Fruit fly (Drosophila melanogaster) whole organism, prepupa: ENCODE measurements around the gene CG13069.

Experiments
- Blimp-1 ChIP-seq: fragments of 200-800 bp; sonication (Bioruptor generic); optimal IDR thresholded peaks from 3 replicates; lab custom pipeline; 2017; ENCODE audit warnings: missing biosample characterization, missing genetic modification characterization, mild to moderate bottlenecking, moderate library complexity, missing genetic modification reagents
- CG10631 ChIP-seq: fragments of 200-800 bp; sonication (Bioruptor generic); optimal IDR thresholded peaks from 2 replicates; lab custom pipeline; 2016; ENCODE audit warnings: missing biosample characterization, missing genetic modification characterization
- CG10669 ChIP-seq: fragments of 200-800 bp; sonication (Bioruptor generic); optimal IDR thresholded peaks from 3 replicates; lab custom pipeline; 2018; ENCODE audit warnings: missing biosample characterization, mild to moderate bottlenecking, missing genetic modification characterization, moderate library complexity
- CG11294 ChIP-seq: fragments of 200-800 bp; sonication (Bioruptor generic); IDR thresholded peaks from 2 replicates; pipeline ENCODE4 v1.3.6; 2022; ENCODE audit warnings: missing biosample characterization, missing genetic modification characterization
- CG11902 ChIP-seq: fragments of 200-800 bp; sonication (Bioruptor generic); optimal IDR thresholded peaks from 3 replicates; lab custom pipeline; 2016; ENCODE audit warnings: missing biosample characterization, missing genetic modification characterization
- CG15336 ChIP-seq: fragments of 200-800 bp; sonication (Bioruptor generic); IDR thresholded peaks from 2 replicates; pipeline ENCODE4 v1.3.6; 2022; ENCODE audit warnings: missing biosample characterization, missing genetic modification characterization
- CG1621 ChIP-seq: fragments of 200-800 bp; sonication (Bioruptor generic); optimal IDR thresholded peaks from 3 replicates; lab custom pipeline; 2018; ENCODE audit warnings: missing biosample characterization, mild to moderate bottlenecking, missing genetic modification characterization
- CG16779 ChIP-seq: fragments of 200-800 bp; sonication (Bioruptor generic); optimal IDR thresholded peaks from 3 replicates; lab custom pipeline; 2017; ENCODE audit warnings: missing biosample characterization, mild to moderate bottlenecking, missing genetic modification characterization
- CG3032 ChIP-seq: fragments of 200-800 bp; optimal IDR thresholded peaks from 2 replicates; lab custom pipeline; 2019; ENCODE audit warnings: missing biosample characterization, mild to moderate bottlenecking, missing genetic modification characterization, moderate library complexity
- CG3919 ChIP-seq: fragments of 200-800 bp; sonication (Bioruptor generic); optimal IDR thresholded peaks from 3 replicates; lab custom pipeline; 2016; ENCODE audit warnings: missing biosample characterization, missing genetic modification characterization
- CG6163 ChIP-seq: fragments of 200-800 bp; sonication (Bioruptor generic); IDR thresholded peaks from 3 replicates; pipeline ENCODE4 v1.3.6; 2022; ENCODE audit warnings: missing biosample characterization, missing genetic modification characterization
- CG6792 ChIP-seq: fragments of 200-800 bp; sonication (Bioruptor generic); optimal IDR thresholded peaks from 3 replicates; lab custom pipeline; 2016; ENCODE audit warnings: missing biosample characterization, missing genetic modification characterization
- CG6854 ChIP-seq: fragments of 200-800 bp; sonication (Bioruptor generic); optimal IDR thresholded peaks from 2 replicates; lab custom pipeline; 2017; ENCODE audit warnings: missing biosample characterization, mild to moderate bottlenecking, missing genetic modification characterization
- CG7368 ChIP-seq: fragments of 200-800 bp; sonication (Bioruptor generic); optimal IDR thresholded peaks from 3 replicates; lab custom pipeline; 2016; ENCODE audit warnings: missing biosample characterization, missing genetic modification characterization
- CG8119 ChIP-seq: fragments of 200-800 bp; sonication (Bioruptor generic); IDR thresholded peaks from 3 replicates; pipeline ENCODE4 v1.3.6; 2022; ENCODE audit warnings: missing biosample characterization, missing genetic modification characterization
- CG8632 ChIP-seq: fragments of 200-800 bp; sonication (Bioruptor generic); optimal IDR thresholded peaks from 3 replicates; lab custom pipeline; 2016; ENCODE audit warnings: missing biosample characterization, missing genetic modification characterization
- CG9139 ChIP-seq: fragments of 200-800 bp; sonication (Bioruptor generic); optimal IDR thresholded peaks from 3 replicates; lab custom pipeline; 2017; ENCODE audit warnings: missing biosample characterization, mild to moderate bottlenecking, missing genetic modification characterization
- Eip75B ChIP-seq: fragments of 200-800 bp; sonication (Bioruptor generic); optimal IDR thresholded peaks from 3 replicates; lab custom pipeline; 2016; ENCODE audit warnings: missing biosample characterization, missing genetic modification characterization
- Eip78C ChIP-seq: fragments of 200-800 bp; sonication (Bioruptor generic); peaks from one replicate; lab custom pipeline; 2016; ENCODE audit warnings: missing biosample characterization, missing genetic modification characterization
- Eip93F ChIP-seq: fragments of 200-800 bp; sonication (Bioruptor generic); optimal IDR thresholded peaks from 2 replicates; lab custom pipeline; 2016; ENCODE audit warnings: missing biosample characterization, mild to moderate bottlenecking, missing genetic modification characterization
- Ets21C ChIP-seq: fragments of 200-800 bp; sonication (Bioruptor generic); optimal IDR thresholded peaks from 3 replicates; lab custom pipeline; 2016; ENCODE audit warnings: missing biosample characterization, missing genetic modification characterization
- Ets96B ChIP-seq: fragments of 200-800 bp; optimal IDR thresholded peaks from 2 replicates; lab custom pipeline; 2019; ENCODE audit warnings: missing biosample characterization, mild to moderate bottlenecking, missing genetic modification characterization, moderate library complexity
- Gug ChIP-seq: fragments of 200-800 bp; sonication (Bioruptor generic); IDR thresholded peaks from 2 replicates; pipeline ENCODE4 v1.3.6; 2022; ENCODE audit warnings: missing biosample characterization, missing genetic modification characterization
- Hr38 ChIP-seq: sonication (Bioruptor generic); optimal IDR thresholded peaks from 2 replicates; lab custom pipeline; 2016; ENCODE audit warnings: missing biosample characterization, missing genetic modification characterization
- Hr39 ChIP-seq: fragments of 200-800 bp; sonication (Bioruptor generic); optimal IDR thresholded peaks from 2 replicates; lab custom pipeline; 2016; ENCODE audit warnings: missing biosample characterization, missing genetic modification characterization
- Lpt ChIP-seq: fragments of 200-800 bp; sonication (Bioruptor generic); optimal IDR thresholded peaks from 3 replicates; lab custom pipeline; 2016; ENCODE audit warnings: missing biosample characterization, missing genetic modification characterization
- Met ChIP-seq: fragments of 200-800 bp; sonication (Bioruptor generic); optimal IDR thresholded peaks from 3 replicates; lab custom pipeline; 2016; ENCODE audit warnings: missing biosample characterization, missing genetic modification characterization
- OdsH ChIP-seq: fragments of 200-800 bp; sonication (Bioruptor generic); optimal IDR thresholded peaks from 3 replicates; lab custom pipeline; 2016; ENCODE audit warnings: missing biosample characterization, missing genetic modification characterization
- Smox ChIP-seq: fragments of 200-800 bp; sonication (Bioruptor generic); optimal IDR thresholded peaks from 3 replicates; lab custom pipeline; 2016; ENCODE audit warnings: missing biosample characterization, missing genetic modification characterization
- Sox102F ChIP-seq: fragments of 200-800 bp; sonication (Bioruptor generic); optimal IDR thresholded peaks from 2 replicates; lab custom pipeline; 2016; ENCODE audit warnings: missing biosample characterization, mild to moderate bottlenecking, missing genetic modification characterization
- Sox14 ChIP-seq: fragments of 200-800 bp; sonication (Bioruptor generic); optimal IDR thresholded peaks from 3 replicates; lab custom pipeline; 2016; ENCODE audit warnings: missing biosample characterization, missing genetic modification characterization
- Sox15 ChIP-seq: fragments of 200-800 bp; sonication (Bioruptor generic); optimal IDR thresholded peaks from 3 replicates; lab custom pipeline; 2016; ENCODE audit warnings: missing biosample characterization, missing genetic modification characterization
- cyc ChIP-seq: fragments of 200-800 bp; sonication (Bioruptor generic); optimal IDR thresholded peaks from 3 replicates; lab custom pipeline; 2016; ENCODE audit warnings: missing biosample characterization, missing genetic modification characterization
- dac ChIP-seq: fragments of 200-800 bp; sonication (Bioruptor generic); optimal IDR thresholded peaks from 2 replicates; lab custom pipeline; 2017; ENCODE audit warnings: missing biosample characterization, mild to moderate bottlenecking, missing genetic modification characterization
- dsx ChIP-seq: fragments of 200-800 bp; optimal IDR thresholded peaks from 3 replicates; lab custom pipeline; 2019; ENCODE audit warnings: missing biosample characterization, mild to moderate bottlenecking, missing genetic modification characterization, moderate library complexity; ENCODE audit not compliant: poor library complexity, severe bottlenecking
- eg ChIP-seq: fragments of 200-800 bp; sonication (Bioruptor generic); IDR thresholded peaks from 3 replicates; pipeline ENCODE4 v1.3.6; 2022; ENCODE audit warnings: missing biosample characterization, missing genetic modification characterization
- fd59A ChIP-seq: fragments of 200-800 bp; sonication (Bioruptor generic); optimal IDR thresholded peaks from 2 replicates; lab custom pipeline; 2017; ENCODE audit warnings: missing biosample characterization, mild to moderate bottlenecking, missing genetic modification characterization, missing genetic modification reagents
- fkh ChIP-seq: fragments of 200-800 bp; sonication (Bioruptor generic); optimal IDR thresholded peaks from 3 replicates; lab custom pipeline; 2017; ENCODE audit warnings: missing biosample characterization, mild to moderate bottlenecking, missing genetic modification characterization, moderate library complexity
- net ChIP-seq: fragments of 200-800 bp; sonication (Bioruptor generic); optimal IDR thresholded peaks from 3 replicates; lab custom pipeline; 2016; ENCODE audit warnings: missing biosample characterization, missing genetic modification characterization
- pdm3 ChIP-seq: fragments of 200-800 bp; sonication (Bioruptor generic); optimal IDR thresholded peaks from 3 replicates; lab custom pipeline; 2016; ENCODE audit warnings: missing biosample characterization, missing genetic modification characterization
- spab ChIP-seq: fragments of 200-800 bp; sonication (Bioruptor generic); optimal IDR thresholded peaks from 2 replicates; lab custom pipeline; 2017; ENCODE audit warnings: missing biosample characterization, mild to moderate bottlenecking, missing genetic modification characterization, missing genetic modification reagents
- svp ChIP-seq: fragments of 200-800 bp; sonication (Bioruptor generic); peaks from one replicate; lab custom pipeline; 2016; ENCODE audit warnings: missing biosample characterization, missing genetic modification characterization

CG13069 gene

DNA sequence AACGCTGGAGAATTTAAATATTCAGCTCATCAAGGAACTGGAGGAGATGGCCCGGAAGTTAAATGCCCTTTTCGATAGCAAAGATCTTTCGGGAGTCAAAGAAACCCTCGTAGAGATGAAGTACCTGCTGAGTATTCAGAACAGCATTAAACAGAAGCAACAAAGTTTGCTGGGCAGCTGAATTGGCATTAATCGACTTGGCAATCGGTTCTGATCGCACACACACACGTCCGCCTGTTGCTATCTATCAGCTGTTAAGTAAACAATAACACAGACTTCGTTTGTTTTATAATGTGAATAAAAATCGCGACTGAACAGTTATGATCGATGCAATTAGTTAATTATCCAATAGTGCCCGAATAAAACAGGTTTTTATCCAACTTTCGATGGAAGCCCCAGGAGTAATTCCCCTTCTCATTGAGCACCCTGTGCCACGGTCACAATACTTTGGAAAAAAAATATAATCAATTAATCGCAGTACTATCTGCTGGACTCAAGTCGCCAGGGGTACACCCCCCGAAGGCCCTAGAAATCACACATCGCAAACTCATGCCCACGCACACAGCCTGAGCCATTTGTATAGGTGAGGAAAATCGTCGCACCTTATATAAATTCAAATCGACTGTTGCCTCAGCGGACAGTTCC is 31.2 kb upstream of the CG13069 start (continued):
- no peak for TF ChIP-seq CG11902 (GFP tag; lab: Kevin White, UChicago)
- no peak for TF ChIP-seq Blimp-1 (GFP tag; lab: Kevin White, UChicago)

DNA sequence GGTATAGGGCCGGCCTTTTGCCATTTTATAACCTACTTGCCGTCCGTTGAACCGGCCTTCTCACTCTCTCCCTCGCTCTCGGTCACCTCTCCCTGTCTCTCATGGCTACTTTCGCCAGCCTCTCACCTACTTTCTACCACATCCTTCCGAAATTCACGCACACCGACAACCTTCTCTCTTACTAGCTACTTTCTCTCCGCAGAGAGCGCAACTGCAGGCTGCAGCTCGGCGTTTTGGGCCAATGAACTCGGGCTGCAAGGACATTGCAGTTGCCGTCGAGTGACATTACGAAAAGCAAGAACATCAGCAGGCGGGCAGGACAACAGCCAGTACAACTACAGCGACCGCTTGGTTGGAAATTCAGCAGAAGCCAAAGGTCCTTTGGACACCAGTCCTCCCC is 23.9 kb upstream of the CG13069 start:
- TF ChIP-seq Sox14 (GFP tag; lab: Kevin White, UChicago) (no peak), CG9139 (no peak), Ets21C (GFP tag; lab: Kevin White, UChicago) (no peak), CG10631 (GFP tag; lab: Kevin White, UChicago) (no peak), CG6163 (GFP tag; lab: Robert Waterston, UW) (no peak), CG3919 (GFP tag; lab: Kevin White, UChicago) (no peak), Eip93F (no peak), Hr38 (GFP tag; lab: Kevin White, UChicago) (no peak), CG8632 (GFP tag; lab: Kevin White, UChicago) (no peak), fd59A (GFP tag; lab: Kevin White, UChicago) (no peak), spab (no peak), CG1621 (no peak)

DNA sequence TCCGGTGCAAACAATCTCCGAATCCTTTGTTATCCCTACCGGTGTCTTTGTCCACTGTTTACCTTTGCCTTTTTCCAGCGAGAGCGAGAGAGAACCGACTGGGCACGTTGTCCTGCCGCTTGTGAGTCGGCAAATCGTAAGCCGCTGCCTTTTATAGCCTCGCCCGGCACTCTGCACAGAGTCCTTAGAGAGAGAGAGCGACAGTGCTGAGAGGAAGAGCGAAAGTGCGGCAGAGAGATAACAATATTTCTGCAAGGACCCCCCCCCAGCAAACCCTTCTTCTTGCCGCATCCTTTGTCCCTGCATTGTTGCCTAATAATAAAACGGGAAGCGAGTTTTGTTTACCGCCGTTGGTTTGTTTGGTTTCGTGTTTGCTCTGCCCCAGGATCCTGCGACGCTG is 12.9 kb upstream of the CG13069 start, which contains the start of gene CG13055:
Gene CG13055 (minus strand): TSS at position 101 of the 400 bp plus-strand sequence.
- no peak for TF ChIP-seq Gug (GFP tag; lab: Robert Waterston, UW)
- TF ChIP-seq Hr39 (GFP tag; lab: Kevin White, UChicago): no peak
- no peak for TF ChIP-seq Met (GFP tag; lab: Kevin White, UChicago)
- TF ChIP-seq Ets96B: no peak
- no peak for TF ChIP-seq CG15336
- no peak for TF ChIP-seq CG3032
- TF ChIP-seq Blimp-1 (GFP tag; lab: Kevin White, UChicago): no peak

DNA sequence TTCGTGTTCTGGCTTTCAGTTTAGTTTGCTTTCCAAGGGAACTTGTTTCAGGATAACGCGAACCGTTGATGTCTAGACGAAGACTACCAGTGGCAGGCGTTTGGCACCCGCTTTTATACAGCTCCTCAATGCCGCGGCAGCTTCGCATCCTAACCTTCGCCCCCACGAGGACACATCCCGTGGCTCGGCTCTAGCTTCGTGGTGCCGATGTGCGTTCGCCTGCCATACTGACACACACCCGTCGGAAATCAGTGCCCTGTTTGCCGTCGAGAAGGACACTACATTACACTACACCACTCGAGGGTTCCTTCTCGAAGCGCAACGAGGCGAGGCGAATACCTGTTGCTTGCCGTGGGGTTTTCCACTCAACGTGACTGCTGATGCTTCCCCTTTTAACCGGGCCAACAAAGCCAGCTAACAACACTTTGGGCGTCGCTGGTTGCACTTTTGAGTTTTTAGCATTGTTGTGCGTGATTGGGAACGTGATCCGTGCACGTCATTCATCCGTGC is 8.0 kb upstream of the CG13069 start, which contains the start of gene CG13054:
Gene CG13054 (minus strand): TSS at position 74 of the 510 bp plus-strand sequence.
- TF ChIP-seq CG3032: no peak
- no peak for TF ChIP-seq svp
- TF ChIP-seq dsx (GFP tag; lab: Kevin White, UChicago): no peak
- no peak for TF ChIP-seq Blimp-1 (GFP tag; lab: Kevin White, UChicago)
- TF ChIP-seq eg (GFP tag; lab: Robert Waterston, UW): no peak
- no peak for TF ChIP-seq Met (GFP tag; lab: Kevin White, UChicago)
- TF ChIP-seq Sox15 (GFP tag; lab: Kevin White, UChicago): no peak
- TF ChIP-seq CG8119: no peak
- no peak for TF ChIP-seq CG6163 (GFP tag; lab: Robert Waterston, UW)
- TF ChIP-seq Lpt (GFP tag; lab: Kevin White, UChicago): no peak
- no peak for TF ChIP-seq CG11294 (GFP tag; lab: Robert Waterston, UW)
- no peak for TF ChIP-seq CG7368 (GFP tag; lab: Kevin White, UChicago)
- no peak for TF ChIP-seq fkh
- TF ChIP-seq CG6854 (GFP tag; lab: Kevin White, UChicago): no peak
- TF ChIP-seq Sox102F: no peak
- TF ChIP-seq Smox: no peak
- TF ChIP-seq fd59A (GFP tag; lab: Kevin White, UChicago): no peak
- TF ChIP-seq Ets21C (GFP tag; lab: Kevin White, UChicago): no peak
- TF ChIP-seq Ets96B: no peak
- no peak for TF ChIP-seq pdm3 (GFP tag; lab: Kevin White, UChicago)

DNA sequence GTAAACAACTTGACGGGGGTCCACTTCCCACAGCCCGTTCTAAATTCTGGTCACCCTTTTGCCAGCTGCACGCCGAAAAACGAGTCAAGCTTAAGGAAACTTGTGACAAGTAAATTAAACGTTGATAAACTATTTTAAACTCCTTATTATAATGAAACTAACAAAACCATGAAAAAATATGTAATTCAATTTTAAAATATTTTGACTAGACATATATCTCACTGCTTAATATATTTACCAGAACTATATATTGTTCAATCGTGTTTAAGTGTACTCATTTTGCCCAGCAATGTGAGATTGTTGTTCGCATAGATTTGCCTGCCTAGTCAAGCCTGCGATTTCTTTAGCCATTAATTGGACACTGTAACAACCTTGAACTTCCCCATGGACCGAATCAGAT is 5.6 kb upstream of the CG13069 start, which contains the start of gene CG13053:
Gene CG13053 (minus strand): TSS at position 171 of the 400 bp plus-strand sequence.
- TF ChIP-seq CG6792 (GFP tag; lab: Kevin White, UChicago): no peak
- TF ChIP-seq eg (GFP tag; lab: Robert Waterston, UW): no peak
- TF ChIP-seq OdsH (GFP tag; lab: Kevin White, UChicago): peak; percentile 8
- TF ChIP-seq Eip78C (GFP tag; lab: Kevin White, UChicago): peak; percentile 89
- no peak for TF ChIP-seq dac (GFP tag; lab: Kevin White, UChicago)
- TF ChIP-seq CG10631 (GFP tag; lab: Kevin White, UChicago): peak; percentile 64
- no peak for TF ChIP-seq CG6854 (GFP tag; lab: Kevin White, UChicago)
- TF ChIP-seq net (GFP tag; lab: Kevin White, UChicago): no peak
- TF ChIP-seq CG9139: peak; percentile 6
- peak; percentile 58 for TF ChIP-seq Eip75B (GFP tag; lab: Kevin White, UChicago)
- TF ChIP-seq Ets21C (GFP tag; lab: Kevin White, UChicago): no peak
- no peak for TF ChIP-seq CG11902 (GFP tag; lab: Kevin White, UChicago)
- TF ChIP-seq cyc (GFP tag; lab: Kevin White, UChicago): no peak
- TF ChIP-seq svp: no peak
- peak; percentile 82 for TF ChIP-seq Ets96B
- TF ChIP-seq Blimp-1 (GFP tag; lab: Kevin White, UChicago): no peak
- TF ChIP-seq CG3032: peak; percentile 74
- TF ChIP-seq CG16779 (tag; lab: Kevin White, UChicago): peak; percentile 10
- peak; percentile 67 for TF ChIP-seq CG10669 (GFP tag; lab: Kevin White, UChicago)
- TF ChIP-seq CG3919 (GFP tag; lab: Kevin White, UChicago): peak; percentile 46
